Worm (Caenorhabditis elegans) whole organism, L4/young adult: Measurements from ENCODE around the gene srbc-17.

ENCODE experiments used
- W03F9.2 ChIP-seq: fragments of 150-350 bp; optimal IDR thresholded peaks from 2 replicates; lab custom pipeline; 2014; ENCODE audit warnings: missing biosample characterization, missing genetic modification characterization
- dao-5 ChIP-seq: sonication (generic microtip); optimal IDR thresholded peaks from 2 replicates; lab custom pipeline; 2016; ENCODE audit warnings: missing genotype, missing genetic modification characterization, moderate library complexity, missing compliant biosample characterization
- him-1 ChIP-seq: sonication (generic microtip); optimal IDR thresholded peaks from 2 replicates; lab custom pipeline; 2016; ENCODE audit warnings: missing genotype, missing genetic modification reagents, missing genetic modification characterization, missing compliant biosample characterization

srbc-17 gene

DNA sequence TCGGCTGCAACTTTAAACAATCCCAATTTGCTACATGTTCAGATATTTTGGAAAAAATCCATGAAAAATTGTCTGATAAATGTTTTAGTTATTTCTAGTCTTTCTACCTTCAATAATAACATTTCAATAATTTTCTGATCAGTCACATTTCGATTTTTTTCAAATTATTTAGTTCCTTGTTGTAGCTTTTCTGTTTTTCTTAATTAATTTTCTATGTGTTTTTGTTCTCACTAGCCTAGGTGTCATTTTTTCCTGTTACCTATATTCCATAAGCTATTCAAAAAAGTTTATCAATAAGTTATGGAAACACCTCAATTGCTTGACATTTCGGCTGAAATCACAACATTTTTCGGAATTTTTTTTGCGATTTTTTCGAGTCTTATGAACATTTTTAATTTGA lies 24.2 kb upstream of the srbc-17 start, which contains the start of gene srbc-23:
srbc-23 (plus strand) TSS at position 301 of the 400 bp plus-strand sequence.
- no peak for TF ChIP-seq dao-5 (tag; lab: Kevin White, UChicago)
- no peak for TF ChIP-seq him-1 (tag; lab: Kevin White, UChicago)
- no peak for TF ChIP-seq W03F9.2 (tag; lab: Kevin White, UChicago)

DNA sequence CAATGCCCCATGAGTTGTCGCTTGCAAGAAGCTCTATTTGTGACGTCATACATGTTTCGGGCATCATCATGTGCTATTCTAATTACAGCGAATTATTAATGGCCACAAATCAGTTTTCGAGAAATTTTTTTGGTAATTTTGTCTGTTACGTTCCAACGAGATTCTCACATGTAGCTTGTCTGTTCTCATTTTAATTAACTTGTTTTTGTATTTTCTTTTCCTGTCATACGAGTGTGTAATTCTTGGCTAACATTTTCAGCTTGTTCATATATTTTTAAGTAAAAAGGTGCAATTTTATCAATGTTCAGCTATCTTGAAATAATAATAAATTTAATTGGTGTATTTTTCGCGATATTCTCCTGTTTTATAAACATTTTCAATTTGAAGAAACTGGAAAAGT lies 22.3 kb upstream of the srbc-17 start, which contains the start of gene srbc-21:
srbc-21 (plus strand) TSS at position 301 of the 400 bp plus-strand sequence.
- TF ChIP-seq dao-5 (tag; lab: Kevin White, UChicago), result no peak
- TF ChIP-seq him-1 (tag; lab: Kevin White, UChicago), result no peak
- no peak for TF ChIP-seq W03F9.2 (tag; lab: Kevin White, UChicago)

DNA sequence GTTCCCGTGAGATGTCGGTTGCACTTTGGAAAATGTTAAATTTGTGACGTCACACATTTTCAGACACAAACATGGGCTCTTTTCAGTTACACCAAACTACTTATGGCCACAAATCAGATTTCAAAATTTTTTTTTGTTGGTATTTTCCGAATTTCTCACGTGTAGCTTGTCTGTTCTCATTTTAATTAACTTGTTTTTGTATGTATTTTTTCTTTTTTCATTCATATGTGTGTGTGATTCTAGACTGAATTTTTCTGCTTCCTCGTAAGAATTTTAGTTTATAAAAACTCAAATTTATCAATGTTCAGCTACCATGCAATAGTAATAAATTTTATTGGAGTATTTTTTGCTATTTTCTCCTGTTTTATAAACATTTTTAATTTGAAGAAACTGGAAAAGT lies 20.7 kb upstream of the srbc-17 start, which contains the start of gene srbc-22:
srbc-22 (plus strand) TSS at position 301 of the 400 bp plus-strand sequence.
- TF ChIP-seq dao-5 (tag; lab: Kevin White, UChicago), result no peak
- no peak for TF ChIP-seq W03F9.2 (tag; lab: Kevin White, UChicago)
- no peak for TF ChIP-seq him-1 (tag; lab: Kevin White, UChicago)

DNA sequence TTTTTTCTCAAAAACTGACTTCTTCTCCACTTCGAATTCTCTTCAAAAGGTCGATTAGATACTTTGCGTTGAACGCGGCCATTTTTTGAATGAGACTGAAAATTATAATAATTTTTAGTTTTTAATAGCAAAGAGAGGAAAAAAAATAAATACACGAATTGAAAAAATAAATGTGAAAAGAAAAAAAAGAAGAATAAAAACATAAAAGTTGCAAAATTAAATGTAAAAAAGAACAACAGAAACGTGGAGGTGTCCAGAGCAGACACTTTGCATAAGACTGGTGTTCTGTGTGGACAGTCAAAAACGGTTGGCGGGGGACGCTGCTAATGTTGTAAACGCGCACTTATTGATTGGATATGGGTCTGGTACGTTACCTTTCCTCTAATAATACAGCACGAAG lies 18.2 kb upstream of the srbc-17 start, which contains the start of gene C45H4.14:
C45H4.14 (minus strand) TSS at position 101 of the 400 bp plus-strand sequence.
- no peak for TF ChIP-seq him-1 (tag; lab: Kevin White, UChicago)
- no peak for TF ChIP-seq W03F9.2 (tag; lab: Kevin White, UChicago)
- TF ChIP-seq dao-5 (tag; lab: Kevin White, UChicago), result no peak

DNA sequence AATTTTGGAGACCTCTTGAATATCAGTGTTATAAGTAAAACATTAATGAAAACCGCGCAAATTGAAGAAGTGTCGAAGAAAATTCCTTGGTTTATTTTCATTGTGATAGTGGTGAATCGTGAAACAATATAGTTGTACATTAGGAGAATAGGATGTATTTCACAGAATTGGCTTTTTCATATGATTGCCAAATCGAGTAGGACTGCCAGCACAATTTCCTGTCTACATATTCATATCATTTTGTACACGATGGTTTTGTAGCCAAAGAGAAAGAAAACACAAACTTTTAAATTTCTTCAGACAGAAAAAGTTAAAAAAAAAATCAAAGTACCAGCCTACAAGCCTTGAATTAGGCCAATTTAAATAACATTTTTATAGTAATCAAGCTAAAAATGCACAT lies 13.8 kb upstream of the srbc-17 start, which contains the start of gene str-255:
str-255 (minus strand) TSS at position 101 of the 400 bp plus-strand sequence.
- TF ChIP-seq dao-5 (tag; lab: Kevin White, UChicago) (no peak), W03F9.2 (tag; lab: Kevin White, UChicago) (no peak), him-1 (tag; lab: Kevin White, UChicago) (no peak)

DNA sequence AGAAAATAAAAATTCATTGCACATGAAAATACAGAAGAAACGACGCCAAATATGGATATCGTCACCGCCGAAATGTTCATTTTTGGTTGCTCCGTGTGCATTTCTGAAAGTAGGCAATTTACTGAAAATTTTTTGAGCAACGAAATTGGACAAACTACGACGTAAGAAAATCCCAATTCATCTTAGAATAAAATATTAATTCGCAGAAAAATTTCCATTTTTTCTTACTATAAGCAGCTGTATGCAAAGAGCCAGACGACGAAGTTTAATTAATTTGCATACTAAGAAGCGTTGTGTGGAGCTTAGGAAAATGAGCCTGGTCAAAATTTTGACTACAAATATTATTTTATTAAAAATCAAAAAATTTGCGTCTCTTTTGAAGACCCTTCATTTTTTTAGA lies 10.8 kb upstream of the srbc-17 start, which contains the start of gene srbc-19:
srbc-19 (minus strand) TSS at position 101 of the 400 bp plus-strand sequence.
- TF ChIP-seq dao-5 (tag; lab: Kevin White, UChicago) (no peak), him-1 (tag; lab: Kevin White, UChicago) (no peak), W03F9.2 (tag; lab: Kevin White, UChicago) (no peak)

DNA sequence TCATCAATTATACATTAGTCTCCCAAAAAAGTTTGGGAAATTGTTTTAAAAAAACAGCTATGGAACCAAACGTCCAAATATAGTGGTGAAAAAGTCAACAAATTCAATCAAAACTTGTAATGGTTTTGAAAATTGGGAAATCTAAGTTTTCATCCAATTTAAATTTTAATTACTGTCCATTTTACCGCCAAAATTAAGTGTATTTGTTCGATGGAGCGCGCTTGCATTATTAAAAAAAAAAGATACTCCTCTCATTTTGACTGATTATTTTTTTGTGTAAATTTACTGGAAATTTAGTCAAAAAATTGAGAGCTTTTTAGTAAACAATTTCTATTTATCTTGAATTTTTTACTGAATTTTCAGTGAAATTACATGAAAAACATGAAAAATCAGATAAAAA lies 3.0 kb upstream of the srbc-17 start:
- no peak for TF ChIP-seq him-1 (tag; lab: Kevin White, UChicago)
- no peak for TF ChIP-seq W03F9.2 (tag; lab: Kevin White, UChicago)
- TF ChIP-seq dao-5 (tag; lab: Kevin White, UChicago), result no peak

DNA sequence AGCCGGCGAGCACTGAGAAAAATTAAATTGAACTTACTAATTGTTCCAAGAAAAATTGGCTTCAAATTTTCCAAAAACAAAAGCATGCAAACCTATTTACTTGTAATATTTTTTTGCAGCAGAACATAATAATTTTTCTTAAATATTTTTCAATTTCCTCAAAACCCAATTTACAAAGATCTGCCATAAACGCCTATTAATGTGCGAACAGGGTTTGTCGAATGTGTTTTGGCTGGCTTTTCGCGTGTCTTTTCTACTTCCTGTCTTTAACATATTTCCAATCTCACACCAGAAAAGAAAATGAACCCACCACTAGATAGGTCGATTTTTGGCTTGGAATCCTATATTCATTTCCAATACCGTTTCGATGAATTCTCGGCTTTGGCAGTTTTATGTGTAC lies 2.3 kb upstream of the srbc-17 start, which contains the start of gene C45H4.18:
C45H4.18 (plus strand) TSS at position 301 of the 400 bp plus-strand sequence.
- TF ChIP-seq him-1 (tag; lab: Kevin White, UChicago) (no peak), dao-5 (tag; lab: Kevin White, UChicago) (no peak)

DNA sequence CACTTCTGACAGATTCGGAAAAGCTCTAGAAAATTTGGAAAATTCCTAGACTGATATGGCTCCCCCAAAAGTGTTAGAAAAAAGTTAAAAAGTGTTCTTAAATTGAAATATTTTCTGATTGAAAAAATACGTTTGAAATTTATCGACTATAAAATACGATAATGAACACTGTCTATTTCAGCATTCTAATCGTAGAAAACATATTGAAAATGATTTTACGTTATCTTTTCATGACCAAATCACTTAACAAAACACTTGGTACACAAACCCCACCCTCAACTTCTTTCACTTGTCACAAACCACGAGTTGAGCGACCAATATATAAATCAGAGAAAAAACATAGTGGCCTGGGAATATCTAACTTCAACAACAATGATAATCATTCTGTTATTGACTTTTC lies 1.7 kb downstream of the srbc-17 start, which contains the start of gene cyp-33C1:
cyp-33C1 (plus strand) TSS at position 301 of the 400 bp plus-strand sequence.
- no peak for TF ChIP-seq W03F9.2 (tag; lab: Kevin White, UChicago)
- no peak for TF ChIP-seq him-1 (tag; lab: Kevin White, UChicago)
- TF ChIP-seq dao-5 (tag; lab: Kevin White, UChicago), result no peak

DNA sequence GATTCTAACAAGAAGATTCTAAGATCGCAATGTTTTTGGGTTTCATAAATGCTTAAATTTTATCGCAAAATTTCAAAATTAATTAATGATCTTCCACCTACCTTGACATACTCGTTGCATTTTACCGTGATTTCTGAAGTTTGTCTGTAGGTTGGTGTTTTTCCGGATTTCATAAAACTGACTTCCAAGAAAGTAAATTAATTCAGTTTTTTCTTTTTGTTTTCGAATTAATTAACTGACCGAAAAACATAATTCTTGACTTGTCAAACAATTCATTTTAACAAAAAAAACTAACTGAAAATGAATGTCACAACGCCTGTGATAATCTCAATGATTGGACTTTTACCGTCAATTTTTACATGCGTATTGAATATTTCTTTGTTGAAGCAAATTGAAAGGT lies 4.2 kb downstream of the srbc-17 start, which contains the start of gene srbc-16:
srbc-16 (plus strand) TSS at position 301 of the 400 bp plus-strand sequence.
- TF ChIP-seq dao-5 (tag; lab: Kevin White, UChicago), result no peak
- TF ChIP-seq W03F9.2 (tag; lab: Kevin White, UChicago), result no peak
- TF ChIP-seq him-1 (tag; lab: Kevin White, UChicago), result no peak

DNA sequence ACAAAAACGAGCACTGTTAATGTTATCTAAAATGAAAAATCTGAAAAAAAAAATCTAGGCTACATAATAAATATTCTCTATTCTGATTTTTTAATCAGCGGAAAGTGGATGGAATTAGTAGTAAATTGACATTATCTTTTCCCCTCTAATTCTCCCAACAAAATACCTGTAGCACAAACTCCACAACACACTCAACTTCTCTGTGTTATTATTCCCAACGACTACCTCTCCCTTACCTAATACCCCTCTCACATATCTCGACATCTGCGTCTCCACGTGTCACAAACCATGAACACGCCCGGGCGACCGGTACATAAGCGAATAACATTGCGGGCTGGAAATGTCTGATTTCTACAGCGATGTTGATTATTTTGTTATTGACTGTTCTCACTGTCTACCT lies 5.6 kb downstream of the srbc-17 start, which contains the start of gene cyp-33C2:
cyp-33C2 (plus strand) TSS at position 327 of the 400 bp plus-strand sequence.
- no peak for TF ChIP-seq dao-5 (tag; lab: Kevin White, UChicago)
- no peak for TF ChIP-seq W03F9.2 (tag; lab: Kevin White, UChicago)
- no peak for TF ChIP-seq him-1 (tag; lab: Kevin White, UChicago)

DNA sequence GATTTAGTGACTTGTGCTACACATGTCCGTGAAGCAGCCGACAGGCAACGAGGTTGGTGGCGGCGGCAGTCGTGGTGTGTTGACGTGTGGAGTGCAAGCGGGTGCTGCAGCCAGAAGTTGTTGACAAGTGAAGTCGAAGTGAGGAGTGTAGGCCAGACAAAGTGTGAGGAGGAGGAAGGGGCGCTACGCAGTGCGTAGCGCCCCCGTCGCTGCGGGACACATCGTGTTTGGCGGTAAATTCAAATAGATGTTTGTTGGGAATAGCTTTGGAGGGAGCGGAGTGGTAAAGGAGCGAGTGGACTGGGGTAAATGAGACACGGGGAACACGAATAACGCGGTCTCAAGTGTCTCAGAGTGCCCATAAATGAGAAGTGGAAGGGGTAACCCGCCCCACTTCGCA lies 8.0 kb downstream of the srbc-17 start:
- TF ChIP-seq W03F9.2 (tag; lab: Kevin White, UChicago) (no peak), him-1 (tag; lab: Kevin White, UChicago) (no peak)

DNA sequence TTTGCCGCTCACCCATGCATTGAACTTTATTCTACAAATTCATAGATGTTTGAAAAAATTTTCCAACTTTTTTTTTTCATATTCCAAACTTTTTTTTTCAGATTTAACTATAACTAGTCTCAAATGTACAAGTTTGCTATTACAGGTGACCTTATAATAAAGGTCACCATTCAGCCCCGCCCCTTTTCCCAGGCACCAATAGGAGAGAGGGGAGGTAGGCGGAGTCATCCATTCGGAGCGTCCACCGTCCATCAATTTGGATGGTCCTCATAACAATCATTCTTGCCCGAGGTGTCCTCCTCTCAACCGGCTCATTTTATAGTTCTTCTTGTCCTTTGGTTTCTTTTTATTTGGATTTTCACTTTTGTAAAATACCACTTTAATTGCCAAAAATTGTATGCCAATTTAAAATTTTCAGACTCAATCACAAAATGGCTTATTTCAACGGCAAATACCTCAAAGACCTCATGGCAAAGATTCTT lies 10.4 kb downstream of the srbc-17 start, which contains the start of gene Y5H2B.3:
Y5H2B.3 (plus strand) TSS at position 432 of the 482 bp plus-strand sequence.
- TF ChIP-seq dao-5 (tag; lab: Kevin White, UChicago) (no peak), W03F9.2 (tag; lab: Kevin White, UChicago) (no peak), him-1 (tag; lab: Kevin White, UChicago) (no peak)
